Fruit fly (Drosophila melanogaster) whole organism, embryonic: ENCODE results near the gene retinin.

Experiments
- Blimp-1 ChIP-seq: fragments of 200-800 bp; sonication (Bioruptor generic); optimal IDR thresholded peaks from 3 replicates; lab custom pipeline; 2018; ENCODE audit warnings: missing biosample characterization, missing genetic modification characterization, mild to moderate bottlenecking, moderate library complexity, missing genetic modification reagents
- CG10543 ChIP-seq: fragments of 200-800 bp; sonication (Bioruptor generic); optimal IDR thresholded peaks from 3 replicates; lab custom pipeline; 2017; ENCODE audit warnings: missing biosample characterization, mild to moderate bottlenecking, missing genetic modification characterization, moderate library complexity
- CG11085 ChIP-seq: fragments of 200-800 bp; sonication (Bioruptor generic); IDR thresholded peaks from 2 replicates; pipeline ENCODE4 v1.3.6; 2022; ENCODE audit warnings: missing biosample characterization, missing genetic modification characterization
- CG13894 ChIP-seq: fragments of 200-800 bp; sonication (Bioruptor generic); optimal IDR thresholded peaks from 3 replicates; lab custom pipeline; 2018; ENCODE audit warnings: missing biosample characterization, mild to moderate bottlenecking, missing genetic modification characterization, moderate library complexity
- CG17359 ChIP-seq: fragments of 200-800 bp; sonication (Bioruptor generic); optimal IDR thresholded peaks from 3 replicates; lab custom pipeline; 2018; ENCODE audit warnings: missing biosample characterization, mild to moderate bottlenecking, missing genetic modification characterization, moderate library complexity
- CG1832 ChIP-seq: fragments of 200-800 bp; sonication (Bioruptor generic); optimal IDR thresholded peaks from 2 replicates; lab custom pipeline; 2017; ENCODE audit warnings: missing biosample characterization, mild to moderate bottlenecking, missing genetic modification characterization, inconsistent platforms
- CG18476 ChIP-seq: fragments of 200-800 bp; sonication (Bioruptor generic); optimal IDR thresholded peaks from 2 replicates; lab custom pipeline; 2016; ENCODE audit warnings: missing biosample characterization, mild to moderate bottlenecking, missing genetic modification characterization
- CG18619 ChIP-seq: fragments of 200-800 bp; sonication (Bioruptor generic); optimal IDR thresholded peaks from 3 replicates; lab custom pipeline; 2017; ENCODE audit warnings: missing biosample characterization, mild to moderate bottlenecking, missing genetic modification characterization
- CG30431 ChIP-seq: fragments of 200-800 bp; sonication (Bioruptor generic); optimal IDR thresholded peaks from 2 replicates; lab custom pipeline; 2017; ENCODE audit warnings: missing biosample characterization, missing genetic modification characterization
- CG3163 ChIP-seq: fragments of 200-800 bp; sonication (Bioruptor generic); optimal IDR thresholded peaks from 3 replicates; lab custom pipeline; 2016; ENCODE audit warnings: missing biosample characterization, missing genetic modification characterization
- CG3995 ChIP-seq: fragments of 200-800 bp; sonication (Bioruptor generic); optimal IDR thresholded peaks from 3 replicates; lab custom pipeline; 2016; ENCODE audit warnings: missing biosample characterization, missing genetic modification characterization
- CG4360 ChIP-seq: fragments of 200-800 bp; sonication (Bioruptor generic); IDR thresholded peaks from 2 replicates; pipeline ENCODE4 v1.3.6; 2022; ENCODE audit warnings: missing biosample characterization, missing genetic modification characterization
- CG4424 ChIP-seq: fragments of 200-800 bp; sonication (Bioruptor generic); optimal IDR thresholded peaks from 3 replicates; lab custom pipeline; 2016; ENCODE audit warnings: missing biosample characterization, missing genetic modification characterization
- CG6791 ChIP-seq: fragments of 200-800 bp; sonication (Bioruptor generic); IDR thresholded peaks from 3 replicates; pipeline ENCODE4 v1.3.6; 2022; ENCODE audit warnings: missing biosample characterization, missing genetic modification characterization; ENCODE audit not compliant: partially characterized antibody
- CG6854 ChIP-seq: fragments of 200-800 bp; sonication (Bioruptor generic); optimal IDR thresholded peaks from 3 replicates; lab custom pipeline; 2017; ENCODE audit warnings: missing biosample characterization, mild to moderate bottlenecking, missing genetic modification characterization
- CG7963 ChIP-seq: fragments of 200-800 bp; sonication (Bioruptor generic); IDR thresholded peaks from 3 replicates; pipeline ENCODE4 v1.3.6; 2022; ENCODE audit warnings: missing biosample characterization, missing genetic modification characterization; ENCODE audit not compliant: partially characterized antibody
- CG8388 ChIP-seq: fragments of 200-800 bp; sonication (Bioruptor generic); optimal IDR thresholded peaks from 2 replicates; lab custom pipeline; 2019; ENCODE audit warnings: missing biosample characterization, mild to moderate bottlenecking, missing genetic modification characterization, moderate library complexity
- CG9437 ChIP-seq: fragments of 200-800 bp; sonication (Bioruptor generic); optimal IDR thresholded peaks from 2 replicates; lab custom pipeline; 2018; ENCODE audit warnings: missing biosample characterization, mild to moderate bottlenecking, missing genetic modification characterization
- CoRest ChIP-seq: fragments of 200-800 bp; sonication (Bioruptor generic); optimal IDR thresholded peaks from 3 replicates; lab custom pipeline; 2018; ENCODE audit warnings: missing biosample characterization, mild to moderate bottlenecking, missing genetic modification characterization, moderate library complexity
- D ChIP-seq, 2 experiments: fragments of 200-800 bp in 1 of 2; fragments of >200 bp in 1 of 2; sonication (Bioruptor generic) in 1 of 2; optimal IDR thresholded peaks; 2 replicates in 1 of 2; 3 replicates in 1 of 2; lab custom pipeline; 2017; ENCODE audit warnings: mild to moderate bottlenecking in 1 of 2, missing biosample characterization in 1 of 2, missing genetic modification characterization in 1 of 2, missing genetic modification reagents in 1 of 2
- Dbx ChIP-seq: fragments of 200-800 bp; sonication (Bioruptor generic); IDR thresholded peaks from 3 replicates; pipeline ENCODE4 v1.3.6; 2022; ENCODE audit warnings: missing biosample characterization, missing genetic modification characterization
- Dll ChIP-seq: fragments of 200-800 bp; sonication (Bioruptor generic); IDR thresholded peaks from 4 replicates; pipeline ENCODE4 v1.3.6; 2022; ENCODE audit warnings: missing biosample characterization, missing genetic modification characterization; ENCODE audit not compliant: partially characterized antibody
- Doc3 ChIP-seq: fragments of 200-800 bp; sonication (Bioruptor generic); IDR thresholded peaks from 3 replicates; pipeline ENCODE4 v1.3.6; 2022; ENCODE audit warnings: missing biosample characterization, missing genetic modification characterization; ENCODE audit not compliant: partially characterized antibody
- Ets65A ChIP-seq: fragments of 200-800 bp; sonication (Bioruptor generic); peaks from one replicate; lab custom pipeline; 2016; ENCODE audit warnings: missing biosample characterization, missing genetic modification characterization
- H2.0 ChIP-seq: fragments of 200-800 bp; sonication (Bioruptor generic); IDR thresholded peaks from 2 replicates; pipeline ENCODE4 v1.3.6; 2022; ENCODE audit warnings: missing biosample characterization, missing genetic modification characterization
- HLHmδ ChIP-seq: fragments of 200-800 bp; sonication (Bioruptor generic); optimal IDR thresholded peaks from 2 replicates; lab custom pipeline; 2018; ENCODE audit warnings: missing biosample characterization, mild to moderate bottlenecking, missing genetic modification characterization, moderate library complexity
- Lhr ChIP-seq: fragments of 200-800 bp; sonication (Bioruptor generic); optimal IDR thresholded peaks from 3 replicates; lab custom pipeline; 2017; ENCODE audit warnings: mild to moderate bottlenecking, missing biosample characterization, missing genetic modification reagents, missing genetic modification characterization
- Lpt ChIP-seq: fragments of >200 bp; optimal IDR thresholded peaks from 2 replicates; lab custom pipeline; 2018; ENCODE audit warnings: missing biosample characterization, missing genetic modification characterization
- Oli ChIP-seq: fragments of 200-800 bp; sonication (Bioruptor generic); optimal IDR thresholded peaks from 2 replicates; lab custom pipeline; 2018; ENCODE audit warnings: missing biosample characterization, mild to moderate bottlenecking, missing genetic modification characterization, moderate library complexity
- Opbp ChIP-seq: fragments of 200-800 bp; sonication (Bioruptor generic); IDR thresholded peaks from 3 replicates; pipeline ENCODE4 v1.3.6; 2022; ENCODE audit warnings: missing biosample characterization, missing genetic modification characterization; ENCODE audit not compliant: partially characterized antibody
- Ravus ChIP-seq: fragments of 200-800 bp; sonication (Bioruptor generic); IDR thresholded peaks from 2 replicates; pipeline ENCODE4 v1.3.6; 2022; ENCODE audit warnings: missing biosample characterization, missing genetic modification characterization
- Rx ChIP-seq: fragments of 200-800 bp; sonication (Bioruptor generic); IDR thresholded peaks from 2 replicates; pipeline ENCODE4 v1.3.6; 2022; ENCODE audit warnings: missing biosample characterization, missing genetic modification characterization
- Side ChIP-seq: fragments of 200-800 bp; sonication (Bioruptor generic); optimal IDR thresholded peaks from 2 replicates; lab custom pipeline; 2016; ENCODE audit warnings: missing biosample characterization, missing genetic modification characterization
- Sin3A ChIP-seq: fragments of >200 bp; optimal IDR thresholded peaks from 2 replicates; lab custom pipeline; 2018
- Spps ChIP-seq: fragments of 200-800 bp; sonication (Bioruptor generic); optimal IDR thresholded peaks from 2 replicates; lab custom pipeline; 2018; ENCODE audit warnings: missing biosample characterization, mild to moderate bottlenecking, missing genetic modification characterization
- Usf ChIP-seq: fragments of 200-800 bp; sonication (Bioruptor generic); optimal IDR thresholded peaks from 2 replicates; lab custom pipeline; 2017; ENCODE audit warnings: missing genotype, missing biosample characterization, missing genetic modification characterization
- aop ChIP-seq: fragments of 200-800 bp; sonication (Bioruptor generic); IDR thresholded peaks from 2 replicates; pipeline ENCODE4 v1.3.6; 2022; ENCODE audit warnings: missing biosample characterization, missing genetic modification characterization
- ato ChIP-seq: fragments of 200-800 bp; sonication (Bioruptor generic); IDR thresholded peaks from 2 replicates; pipeline ENCODE4 v1.3.6; 2022; ENCODE audit warnings: missing biosample characterization, missing genetic modification characterization; ENCODE audit not compliant: partially characterized antibody
- bigmax ChIP-seq: fragments of 200-800 bp; sonication (Bioruptor generic); optimal IDR thresholded peaks from 2 replicates; lab custom pipeline; 2018; ENCODE audit warnings: missing biosample characterization, mild to moderate bottlenecking, missing genetic modification characterization
- disco-r ChIP-seq: fragments of 200-800 bp; sonication (Bioruptor generic); optimal IDR thresholded peaks from 2 replicates; lab custom pipeline; 2016; ENCODE audit warnings: missing biosample characterization, missing genetic modification characterization
- fd3F ChIP-seq: fragments of 200-800 bp; sonication (Bioruptor generic); optimal IDR thresholded peaks from 2 replicates; lab custom pipeline; 2018; ENCODE audit warnings: missing biosample characterization, mild to moderate bottlenecking, missing genetic modification characterization, moderate library complexity
- hb ChIP-seq: fragments of 200-800 bp; sonication (Bioruptor generic); IDR thresholded peaks from 3 replicates; pipeline ENCODE4 v1.3.6; 2022; ENCODE audit warnings: missing biosample characterization, missing genetic modification characterization; ENCODE audit not compliant: partially characterized antibody
- ken ChIP-seq: fragments of 200-800 bp; sonication (Bioruptor generic); IDR thresholded peaks from 3 replicates; pipeline ENCODE4 v1.3.6; 2022; ENCODE audit warnings: missing biosample characterization, missing genetic modification characterization
- mam ChIP-seq: fragments of 200-800 bp; sonication (Bioruptor generic); optimal IDR thresholded peaks from 3 replicates; lab custom pipeline; 2016; ENCODE audit warnings: missing biosample characterization, missing genetic modification characterization
- onecut ChIP-seq: fragments of 200-800 bp; sonication (Bioruptor generic); IDR thresholded peaks from 2 replicates; pipeline ENCODE4 v1.3.6; 2022; ENCODE audit warnings: missing biosample characterization, missing genetic modification characterization
- ro ChIP-seq: fragments of 200-800 bp; sonication (Bioruptor generic); IDR thresholded peaks from 2 replicates; pipeline ENCODE4 v1.3.6; 2022; ENCODE audit warnings: missing biosample characterization, missing genetic modification characterization
- sisA ChIP-seq: fragments of 200-800 bp; sonication (Bioruptor generic); IDR thresholded peaks from 2 replicates; pipeline ENCODE4 v1.3.6; 2022; ENCODE audit warnings: missing biosample characterization, missing genetic modification characterization
- ssp ChIP-seq: fragments of 200-800 bp; sonication (Bioruptor generic); IDR thresholded peaks from 2 replicates; pipeline ENCODE4 v1.3.6; 2022; ENCODE audit warnings: missing biosample characterization, missing genetic modification characterization
- toy ChIP-seq: fragments of 200-800 bp; sonication (Bioruptor generic); IDR thresholded peaks from 2 replicates; pipeline ENCODE4 v1.3.6; 2022; ENCODE audit warnings: missing biosample characterization, missing genetic modification characterization
- trh ChIP-seq: fragments of 200-800 bp; sonication (Bioruptor generic); optimal IDR thresholded peaks from 2 replicates; lab custom pipeline; 2016; ENCODE audit warnings: missing biosample characterization, missing genetic modification characterization
- ttk ChIP-seq: fragments of 200-800 bp; sonication (Bioruptor generic); IDR thresholded peaks from 2 replicates; pipeline ENCODE4 v2.1.2; 2022; ENCODE audit warnings: missing biosample characterization, missing genetic modification characterization

The retinin gene

DNA sequence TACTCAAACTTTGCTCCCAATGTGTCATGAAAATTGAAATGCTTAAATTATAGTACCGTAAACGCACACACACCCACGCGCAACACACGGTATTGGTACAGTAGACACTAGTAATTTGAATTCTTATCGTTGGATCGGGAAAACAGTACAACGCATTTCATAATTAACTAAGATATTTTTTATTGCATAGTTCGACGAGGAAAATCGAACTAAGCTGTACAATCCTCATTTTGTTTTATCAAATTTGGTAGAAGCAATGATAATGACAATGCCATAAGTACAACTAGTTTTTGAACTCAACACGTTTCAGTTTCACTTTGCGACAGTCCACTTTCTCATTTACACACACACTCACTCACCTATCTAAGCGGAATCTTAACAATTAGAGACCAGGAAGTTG, 49.0 kb downstream of the retinin start (continued):
- TF ChIP-seq ato (GFP tag; lab: Robert Waterston, UW) (no peak), CG18476 (GFP tag; lab: Kevin White, UChicago) (peak; percentile 1), Side (GFP tag; lab: Kevin White, UChicago) (no peak), Spps (tag; lab: Kevin White, UChicago) (peak; percentile 44), Blimp-1 (peak; percentile 73), H2.0 (GFP tag; lab: Robert Waterston, UW) (no peak), CG13894 (peak; percentile 38), CG17359 (tag; lab: Kevin White, UChicago) (peak; percentile 77), CG30431 (GFP tag; lab: Kevin White, UChicago) (no peak), Ravus (GFP tag; lab: Robert Waterston, UW) (no peak), HLHmδ (GFP tag; lab: Kevin White, UChicago) (no peak), fd3F (GFP tag; lab: Kevin White, UChicago) (peak; percentile 64), D (optimal IDR thresholded peaks at IDR 0.05; lab: Kevin White, UChicago) (no peak), D (GFP tag; optimal IDR thresholded peaks at IDR 0.05; lab: Kevin White, UChicago) (peak; percentile 58), ssp (GFP tag; lab: Robert Waterston, UW) (0 out of 2 replicates have a peak, but pooled peaks have one; percentile 5), trh (no peak), ro (GFP tag; lab: Robert Waterston, UW) (no peak), Doc3 (GFP tag; lab: Robert Waterston, UW) (no peak), Rx (no peak), CG10543 (GFP tag; lab: Kevin White, UChicago) (peak; percentile 74), CG11085 (GFP tag; lab: Robert Waterston, UW) (peak; percentile 53), Usf (GFP tag; lab: Kevin White, UChicago) (peak; percentile 0), Opbp (GFP tag; lab: Robert Waterston, UW) (no peak), Ets65A (GFP tag; lab: Kevin White, UChicago) (peak; percentile 61), CG6854 (GFP tag; lab: Kevin White, UChicago) (peak; percentile 69), Dbx (0 out of 3 replicates have a peak, but pooled peaks have one; percentile 51), Lhr (GFP tag; lab: Kevin White, UChicago) (no peak), CG9437 (GFP tag; lab: Kevin White, UChicago) (peak; percentile 54), bigmax (GFP tag; lab: Kevin White, UChicago) (no peak), onecut (GFP tag; lab: Robert Waterston, UW) (no peak), CG3163 (GFP tag; lab: Kevin White, UChicago) (no peak), CG8388 (GFP tag; lab: Kevin White, UChicago) (peak; percentile 57), Lpt (no peak), aop (GFP tag; lab: Robert Waterston, UW) (no peak), Oli (tag; lab: Kevin White, UChicago) (peak; percentile 72), CG4424 (GFP tag; lab: Kevin White, UChicago) (peak; percentile 52), CG1832 (GFP tag; lab: Kevin White, UChicago) (no peak), Dll (GFP tag; lab: Robert Waterston, UW) (no peak), CG7963 (GFP tag; lab: Robert Waterston, UW) (no peak), Sin3A (lab: Kevin White, UChicago) (no peak), CG4360 (no peak), sisA (peak; percentile 70), ken (GFP tag; lab: Robert Waterston, UW) (no peak), CG6791 (no peak), ttk (GFP tag; lab: Robert Waterston, UW) (0 out of 2 replicates have a peak, but pooled peaks have one; percentile 44), hb (GFP tag; lab: Robert Waterston, UW) (no peak), CoRest (tag; lab: Kevin White, UChicago) (peak; percentile 73), disco-r (GFP tag; lab: Kevin White, UChicago) (peak; percentile 21), mam (GFP tag; lab: Kevin White, UChicago) (peak; percentile 63), CG3995 (GFP tag; lab: Kevin White, UChicago) (peak; percentile 1), toy (GFP tag; lab: Robert Waterston, UW) (peak; percentile 60; the same call in 1 of the 2 replicates), CG18619 (peak; percentile 63)
